Worm (Caenorhabditis elegans) whole organism, L3 larva: ENCODE results near the gene txt-12.

ENCODE experiments used
- R02D3.7 ChIP-seq: fragments of 150-350 bp; optimal IDR thresholded peaks from 2 replicates; lab custom pipeline; 2014; ENCODE audit warnings: missing biosample characterization, missing genetic modification characterization
- aly-2 ChIP-seq: fragments of 150-350 bp; optimal IDR thresholded peaks from 2 replicates; lab custom pipeline; 2014; ENCODE audit warnings: missing biosample characterization, missing genetic modification characterization
- ama-1 ChIP-seq: fragments of 150-350 bp; optimal IDR thresholded peaks from 2 replicates; lab custom pipeline; 2018
- fos-1 ChIP-seq: fragments of 150-350 bp; optimal IDR thresholded peaks from 2 replicates; lab custom pipeline; 2014; ENCODE audit warnings: missing biosample characterization, missing genetic modification characterization
- lin-15B ChIP-seq: fragments of 150-350 bp; optimal IDR thresholded peaks from 2 replicates; lab custom pipeline; 2014; ENCODE audit warnings: missing biosample characterization, missing genetic modification characterization
- nhr-25 ChIP-seq: sonication (generic microtip); optimal IDR thresholded peaks from 2 replicates; lab custom pipeline; 2017; ENCODE audit warnings: missing biosample characterization, missing genetic modification characterization
- nhr-28 ChIP-seq: fragments of 150-350 bp; optimal IDR thresholded peaks from 2 replicates; lab custom pipeline; 2014; ENCODE audit warnings: missing biosample characterization, missing genetic modification characterization
- nhr-76 ChIP-seq: fragments of 150-350 bp; sonication (generic microtip); optimal IDR thresholded peaks from 5 replicates; lab custom pipeline; 2014; ENCODE audit warnings: missing biosample characterization, missing genetic modification characterization
- pha-4 ChIP-seq: fragments of 150-350 bp; optimal IDR thresholded peaks from 2 replicates; lab custom pipeline; 2014; ENCODE audit warnings: missing biosample characterization, missing genetic modification reagents, missing genetic modification characterization
- snpc-4 ChIP-seq: fragments of 150-350 bp; optimal IDR thresholded peaks from 2 replicates; lab custom pipeline; 2014; ENCODE audit warnings: missing biosample characterization, missing genetic modification characterization
- unc-62 ChIP-seq: fragments of 150-350 bp; sonication (generic microtip); optimal IDR thresholded peaks from 4 replicates; lab custom pipeline; 2014; ENCODE audit warnings: missing biosample characterization, missing genetic modification reagents, missing genetic modification characterization
- zag-1 ChIP-seq: fragments of 150-350 bp; optimal IDR thresholded peaks from 2 replicates; lab custom pipeline; 2014; ENCODE audit warnings: missing biosample characterization, missing genetic modification characterization
- ztf-11 ChIP-seq: fragments of 150-350 bp; optimal IDR thresholded peaks from 2 replicates; lab custom pipeline; 2014; ENCODE audit warnings: missing biosample characterization, missing genetic modification characterization

DNA sequence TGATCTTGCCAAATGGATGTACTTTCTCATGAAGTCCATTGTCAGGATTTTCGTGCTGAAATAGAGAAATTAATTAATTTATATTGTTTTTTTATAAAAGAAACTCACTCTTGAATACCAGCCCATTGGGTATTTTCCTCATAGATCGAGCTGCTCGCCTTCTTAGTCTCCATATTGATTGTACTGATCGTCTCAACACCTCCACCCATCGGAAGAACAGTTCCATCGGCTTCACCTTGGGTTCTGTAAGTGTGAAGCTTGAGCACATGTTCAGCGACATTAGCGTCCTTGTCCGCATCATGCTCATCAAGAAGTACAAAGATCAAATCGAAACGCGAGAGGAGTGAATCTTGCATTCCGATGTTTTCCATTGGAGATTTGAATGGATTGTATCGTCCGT lies 35.0 kb upstream of the txt-12 start:
- no peak for TF ChIP-seq fos-1 (tag; lab: Kevin White, UChicago)
- TF ChIP-seq aly-2 (tag; lab: Kevin White, UChicago): no peak
- no peak for TF ChIP-seq lin-15B (tag; lab: Kevin White, UChicago)
- no peak for TF ChIP-seq nhr-76 (tag; lab: Kevin White, UChicago)
- no peak for TF ChIP-seq nhr-25 (tag; lab: Kevin White, UChicago)
- TF ChIP-seq zag-1 (tag; lab: Kevin White, UChicago): no peak
- TF ChIP-seq unc-62 (GFP tag; lab: Kevin White, UChicago): no peak
- TF ChIP-seq ztf-11 (tag; lab: Kevin White, UChicago): no peak
- TF ChIP-seq snpc-4 (tag; lab: Kevin White, UChicago): no peak
- no peak for TF ChIP-seq ama-1 (lab: Kevin White, UChicago)
- no peak for TF ChIP-seq nhr-28 (tag; lab: Kevin White, UChicago)
- no peak for TF ChIP-seq pha-4 (tag; lab: Kevin White, UChicago)
- no peak for TF ChIP-seq R02D3.7
